Worm (Caenorhabditis elegans) whole organism, L3 larva: Measurements from ENCODE around the gene Y44F5A.1.

ENCODE experiments used
- egl-5 ChIP-seq: fragments of 150-350 bp; optimal IDR thresholded peaks from 2 replicates; lab custom pipeline; 2017; ENCODE audit warnings: missing biosample characterization, missing genetic modification reagents, missing genetic modification characterization, inconsistent platforms
- mml-1 ChIP-seq: fragments of 150-350 bp; sonication (generic microtip); optimal IDR thresholded peaks from 3 replicates; lab custom pipeline; 2014; ENCODE audit warnings: missing biosample characterization, missing genetic modification characterization

The Y44F5A.1 gene

ce11 chrIII:4195306-4196008 lies 52.0 kb downstream of the Y44F5A.1 start (continued):
- no peak for TF ChIP-seq mml-1 (tag; lab: Kevin White, UChicago)
- no peak for TF ChIP-seq egl-5 (tag; lab: Kevin White, UChicago)
